Fruit fly (Drosophila melanogaster) whole organism: ENCODE data around the gene Phs.

Experiments
- CG8478 ChIP-seq: fragments of >200 bp; optimal IDR thresholded peaks from 2 replicates; lab custom pipeline; 2018; ENCODE audit warnings: inconsistent platforms
- Dll ChIP-seq: fragments of >200 bp; optimal IDR thresholded peaks from 2 replicates; lab custom pipeline; 2017
- EcR ChIP-seq, 2 experiments: fragments of >200 bp; optimal IDR thresholded peaks; 2 replicates each; lab custom pipeline; 2017; ENCODE audit warnings: missing biosample characterization in 2 of 2, missing genetic modification characterization in 2 of 2, missing genetic modification reagents in 2 of 2
- pan ChIP-seq: fragments of >200 bp; optimal IDR thresholded peaks from 2 replicates; lab custom pipeline; 2017
- psq ChIP-seq: fragments of >200 bp; optimal IDR thresholded peaks from 2 replicates; lab custom pipeline; 2017
- usp ChIP-seq: fragments of >200 bp; optimal IDR thresholded peaks from 2 replicates; lab custom pipeline; 2017; ENCODE audit warnings: missing biosample characterization, missing genetic modification characterization, mixed read lengths

Phs gene

dm6 chr3L:15593399-15593798 lies 26.3 kb upstream of the Phs start:
- no peak for TF ChIP-seq Dll (lab: Kevin White, UChicago)
- no peak for TF ChIP-seq usp (GFP tag; lab: Kevin White, UChicago)
- TF ChIP-seq pan (lab: Kevin White, UChicago), result no peak
- TF ChIP-seq CG8478, result no peak
- no peak for TF ChIP-seq psq (lab: Kevin White, UChicago)
- TF ChIP-seq EcR (GFP tag; optimal IDR thresholded peaks at IDR 0.05; lab: Kevin White, UChicago), result no peak

dm6 chr3L:15594093-15594653 lies 25.5 kb upstream of the Phs start:
- TF ChIP-seq usp (GFP tag; lab: Kevin White, UChicago), result no peak
- no peak for TF ChIP-seq EcR (GFP tag; optimal IDR thresholded peaks at IDR 0.05; lab: Kevin White, UChicago)
- peak; percentile 1 for TF ChIP-seq pan (lab: Kevin White, UChicago)

- TF ChIP-seq CG8478 (no peak), Dll (lab: Kevin White, UChicago) (no peak), pan (lab: Kevin White, UChicago) (no peak), usp (GFP tag; lab: Kevin White, UChicago) (no peak), EcR (GFP tag; optimal IDR thresholded peaks at IDR 0.05; lab: Kevin White, UChicago) (no peak), psq (lab: Kevin White, UChicago) (no peak)
Measured at dm6 chr3L:15595175-15595724, 24.5 kb upstream of the Phs start.

- TF ChIP-seq pan (lab: Kevin White, UChicago), result no peak
Measured at dm6 chr3L:15595980-15596379, 23.7 kb upstream of the Phs start.

dm6 chr3L:15597037-15597785 lies 22.5 kb upstream of the Phs start:
- no peak for TF ChIP-seq Dll (lab: Kevin White, UChicago)
- TF ChIP-seq psq (lab: Kevin White, UChicago), result no peak
- no peak for TF ChIP-seq EcR (GFP tag; optimal IDR thresholded peaks at IDR 0.05; lab: Kevin White, UChicago)
- TF ChIP-seq CG8478, result no peak
- no peak for TF ChIP-seq usp (GFP tag; lab: Kevin White, UChicago)
- TF ChIP-seq pan (lab: Kevin White, UChicago), result no peak

dm6 chr3L:15597945-15598344 lies 21.8 kb upstream of the Phs start:
- no peak for TF ChIP-seq psq (lab: Kevin White, UChicago)
- TF ChIP-seq pan (lab: Kevin White, UChicago), result no peak
- no peak for TF ChIP-seq EcR (GFP tag; optimal IDR thresholded peaks at IDR 0.05; lab: Kevin White, UChicago)
- no peak for TF ChIP-seq Dll (lab: Kevin White, UChicago)
- TF ChIP-seq usp (GFP tag; lab: Kevin White, UChicago), result no peak
- no peak for TF ChIP-seq CG8478

- TF ChIP-seq psq (lab: Kevin White, UChicago) (no peak), EcR (GFP tag; optimal IDR thresholded peaks at IDR 0.05; lab: Kevin White, UChicago) (no peak), usp (GFP tag; lab: Kevin White, UChicago) (no peak), CG8478 (no peak), pan (lab: Kevin White, UChicago) (no peak), Dll (lab: Kevin White, UChicago) (no peak)
Measured at dm6 chr3L:15599190-15599589, 20.5 kb upstream of the Phs start.

- no peak for TF ChIP-seq pan (lab: Kevin White, UChicago)
Measured at dm6 chr3L:15600051-15600450, 19.6 kb upstream of the Phs start.

- TF ChIP-seq Dll (lab: Kevin White, UChicago) (no peak), usp (GFP tag; lab: Kevin White, UChicago) (no peak), EcR (GFP tag; optimal IDR thresholded peaks at IDR 0.05; lab: Kevin White, UChicago) (no peak), pan (lab: Kevin White, UChicago) (no peak), psq (lab: Kevin White, UChicago) (no peak), CG8478 (no peak)
Measured at dm6 chr3L:15604979-15605378, 14.7 kb upstream of the Phs start.

- TF ChIP-seq CG8478 (no peak), usp (GFP tag; lab: Kevin White, UChicago) (no peak), psq (lab: Kevin White, UChicago) (no peak), pan (lab: Kevin White, UChicago) (no peak), Dll (lab: Kevin White, UChicago) (no peak), EcR (GFP tag; optimal IDR thresholded peaks at IDR 0.05; lab: Kevin White, UChicago) (no peak)
Measured at dm6 chr3L:15610109-15610508, 9.6 kb upstream of the Phs start, which contains the start of gene CG7650. CG7650 (minus strand) TSS chr3L:15610386.

- TF ChIP-seq EcR (GFP tag; optimal IDR thresholded peaks at IDR 0.05; lab: Kevin White, UChicago) (no peak), pan (lab: Kevin White, UChicago) (no peak), CG8478 (no peak), psq (lab: Kevin White, UChicago) (no peak), Dll (lab: Kevin White, UChicago) (no peak), usp (GFP tag; lab: Kevin White, UChicago) (no peak)
Measured at dm6 chr3L:15612728-15613127, 7.0 kb upstream of the Phs start, which contains the start of gene CG13449. CG13449 (minus strand) TSS chr3L:15612828.

- no peak for TF ChIP-seq CG8478
- TF ChIP-seq EcR (GFP tag; optimal IDR thresholded peaks at IDR 0.05; lab: Kevin White, UChicago), result no peak
- no peak for TF ChIP-seq Dll (lab: Kevin White, UChicago)
- TF ChIP-seq pan (lab: Kevin White, UChicago), result no peak
- TF ChIP-seq usp (GFP tag; lab: Kevin White, UChicago), result no peak
- TF ChIP-seq psq (lab: Kevin White, UChicago), result no peak
Measured at dm6 chr3L:15616490-15616889, 3.2 kb upstream of the Phs start.
